Worm (Caenorhabditis elegans): Measurements from ENCODE around the gene Y110A2AL.2.
A peak's percentile ranks its signal among the peaks of the same experiment; 100 is the strongest.

Gene Y110A2AL.2

ce11 chrII:2859873-2860821, 7.7 kb upstream of the Y110A2AL.2 start (continued):
- no peak for TF ChIP-seq lin-29 (GFP tag; IDR thresholded peaks at IDR 0.05)
- TF ChIP-seq Y75B8A.6 (GFP tag; IDR thresholded peaks at IDR 0.05): no peak
- no peak for TF ChIP-seq T20F7.1 (GFP tag; optimal IDR thresholded peaks at IDR 0.05)
- no peak for TF ChIP-seq nhr-76 (tag; optimal IDR thresholded peaks at IDR 0.05)
- no peak for TF ChIP-seq ztf-11 (tag; optimal IDR thresholded peaks at IDR 0.05)
- TF ChIP-seq nhr-25 (tag; optimal IDR thresholded peaks at IDR 0.05; ENCODE audit: borderline replicate concordance, insufficient read depth): no peak
- no peak for TF ChIP-seq R02D3.7 (tag; optimal IDR thresholded peaks at IDR 0.05)
- TF ChIP-seq nhr-42 (GFP tag; IDR thresholded peaks at IDR 0.05): no peak
- 0 out of 2 replicates have a peak, but pooled peaks have one; percentile 30 for TF ChIP-seq php-3 (GFP tag; IDR thresholded peaks at IDR 0.05)
- TF ChIP-seq lir-3 (tag; optimal IDR thresholded peaks at IDR 0.05): no peak
- TF ChIP-seq saeg-2 (GFP tag; IDR thresholded peaks at IDR 0.05): no peak
- TF ChIP-seq daf-19 (GFP tag; conservative IDR thresholded peaks at IDR 0.05): no peak
- TF ChIP-seq nhr-77 (tag; optimal IDR thresholded peaks at IDR 0.05): no peak
- no peak for TF ChIP-seq nhr-237 (tag; optimal IDR thresholded peaks at IDR 0.05)
- TF ChIP-seq aha-1 (tag): no peak
- peak; percentile 36 for TF ChIP-seq nhr-102 (tag; optimal IDR thresholded peaks at IDR 0.05)
- no peak for TF ChIP-seq pqm-1 (tag; optimal IDR thresholded peaks at IDR 0.05)
- TF ChIP-seq F37D6.2 (tag; optimal IDR thresholded peaks at IDR 0.05): no peak
- TF ChIP-seq dmd-6 (GFP tag; IDR thresholded peaks at IDR 0.05): peak; percentile 31
- TF ChIP-seq hif-1 (tag; optimal IDR thresholded peaks at IDR 0.05): no peak
- peak; percentile 54 for TF ChIP-seq set-16 (GFP tag; IDR thresholded peaks at IDR 0.05)
- no peak for TF ChIP-seq attf-4 (tag; optimal IDR thresholded peaks at IDR 0.05)
- TF ChIP-seq arid-1 (GFP tag; conservative IDR thresholded peaks at IDR 0.05): peak; percentile 67
- TF ChIP-seq nhr-111 (GFP tag; optimal IDR thresholded peaks at IDR 0.05): peak; percentile 3
- TF ChIP-seq egl-43 (GFP tag; IDR thresholded peaks at IDR 0.05): peak; percentile 90
- TF ChIP-seq hlh-30 (tag; optimal IDR thresholded peaks at IDR 0.05; ENCODE audit: insufficient read depth): no peak
- TF ChIP-seq unc-130 (GFP tag; optimal IDR thresholded peaks at IDR 0.05): no peak
- no peak for TF ChIP-seq nhr-11 (tag; optimal IDR thresholded peaks at IDR 0.05)
- TF ChIP-seq ZK337.2 (GFP tag; IDR thresholded peaks at IDR 0.05): no peak
- TF ChIP-seq nhr-6 (tag; optimal IDR thresholded peaks at IDR 0.05): no peak
- TF ChIP-seq nhr-28 (tag; optimal IDR thresholded peaks at IDR 0.05): peak; percentile 29
- TF ChIP-seq dmd-8 (GFP tag; IDR thresholded peaks at IDR 0.05): peak; percentile 79; the same call in 1 of the 2 replicates
- peak; percentile 65; the same call in 1 of the 2 replicates for TF ChIP-seq pha-4 (GFP tag; IDR thresholded peaks at IDR 0.05)
- TF ChIP-seq pha-4 (tag; optimal IDR thresholded peaks at IDR 0.05): no peak
- no peak for TF ChIP-seq fos-1 (tag; optimal IDR thresholded peaks at IDR 0.05)
- peak in 1 of 2 experiments; percentile 26 for TF ChIP-seq daf-16 (GFP tag; optimal IDR thresholded peaks at IDR 0.05)
- TF ChIP-seq daf-16 (tag; optimal IDR thresholded peaks at IDR 0.05): peak; percentile 2
- TF ChIP-seq mdl-1 (tag; optimal IDR thresholded peaks at IDR 0.05): no peak
- no peak for TF ChIP-seq mxl-2 (GFP tag; conservative IDR thresholded peaks at IDR 0.05)
- peak; percentile 5 for TF ChIP-seq mes-2 (tag; optimal IDR thresholded peaks at IDR 0.05; ENCODE audit: poor library complexity, severe bottlenecking)
- TF ChIP-seq F10B5.3 (tag; optimal IDR thresholded peaks at IDR 0.05): no peak
- TF ChIP-seq sdz-12 (GFP tag; optimal IDR thresholded peaks at IDR 0.05): no peak
- TF ChIP-seq dve-1 (tag; optimal IDR thresholded peaks at IDR 0.05; ENCODE audit: insufficient read depth): no peak
- no peak for TF ChIP-seq nhr-48 (tag; optimal IDR thresholded peaks at IDR 0.05)
- 0 out of 2 replicates have a peak, but pooled peaks have one; percentile 46 for TF ChIP-seq D1046.2 (GFP tag; IDR thresholded peaks at IDR 0.05)
- no peak for TF ChIP-seq cey-2 (tag; optimal IDR thresholded peaks at IDR 0.05; ENCODE audit: borderline replicate concordance, insufficient read depth)
- no peak for TF ChIP-seq hmg-1.1 (GFP tag; IDR thresholded peaks at IDR 0.05)
- no peak for TF ChIP-seq zag-1 (tag; optimal IDR thresholded peaks at IDR 0.05)
- TF ChIP-seq ztf-7 (tag; optimal IDR thresholded peaks at IDR 0.05): no peak

Data from whole organism, L4 larva.